Worm (Caenorhabditis elegans) whole organism, L2 larva: ENCODE measurements around the gene C07D10.6.

ENCODE experiments used
- ama-1 ChIP-seq: fragments of 150-350 bp; optimal IDR thresholded peaks from 2 replicates; lab custom pipeline; 2018; ENCODE audit warnings: inconsistent platforms
- ceh-82 ChIP-seq: fragments of 150-350 bp; optimal IDR thresholded peaks from 2 replicates; lab custom pipeline; 2014; ENCODE audit warnings: missing biosample characterization, missing genetic modification characterization
- lin-13 ChIP-seq: fragments of 150-350 bp; optimal IDR thresholded peaks from 2 replicates; lab custom pipeline; 2014; ENCODE audit warnings: missing biosample characterization, missing genetic modification reagents, missing genetic modification characterization
- nhr-12 ChIP-seq: fragments of 150-350 bp; optimal IDR thresholded peaks from 2 replicates; lab custom pipeline; 2014; ENCODE audit warnings: missing biosample characterization, missing genetic modification characterization
- nhr-77 ChIP-seq: fragments of 150-350 bp; optimal IDR thresholded peaks from 2 replicates; lab custom pipeline; 2014; ENCODE audit warnings: missing biosample characterization, missing genetic modification characterization
- skn-1 ChIP-seq: sonication (generic microtip); optimal IDR thresholded peaks from 2 replicates; lab custom pipeline; 2017; ENCODE audit warnings: missing biosample characterization, missing genetic modification characterization
- unc-39 ChIP-seq: fragments of 150-350 bp; optimal IDR thresholded peaks from 2 replicates; lab custom pipeline; 2014; ENCODE audit warnings: missing biosample characterization, missing genetic modification characterization
- ztf-11 ChIP-seq: sonication (generic microtip); optimal IDR thresholded peaks from 2 replicates; lab custom pipeline; 2017; ENCODE audit warnings: missing biosample characterization, missing genetic modification characterization
- ztf-4 ChIP-seq: fragments of 150-350 bp; optimal IDR thresholded peaks from 2 replicates; lab custom pipeline; 2014; ENCODE audit warnings: missing biosample characterization, missing genetic modification characterization

DNA sequence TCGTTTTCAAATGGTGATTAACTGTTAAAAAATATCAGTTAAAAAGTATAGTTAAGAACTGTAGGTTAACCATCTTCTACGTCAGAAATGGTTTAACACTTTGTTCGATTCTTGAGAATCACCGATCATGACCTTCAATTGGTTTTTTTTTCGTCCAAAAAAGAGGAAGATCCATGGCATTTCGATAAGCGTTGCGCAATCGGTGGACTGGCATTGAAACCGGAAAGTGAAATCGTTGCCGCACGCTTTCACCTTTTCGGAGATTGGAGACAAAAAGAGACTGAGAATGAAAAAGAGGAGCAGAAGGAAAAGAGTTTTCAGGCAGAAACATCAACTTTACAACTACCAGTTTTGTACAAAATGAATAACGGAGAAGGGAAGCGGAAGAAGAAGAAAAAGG is 26.1 kb downstream of the C07D10.6 start:
- no peak for TF ChIP-seq ceh-82
- no peak for TF ChIP-seq ama-1 (lab: Kevin White, UChicago)
- no peak for TF ChIP-seq ztf-4
- no peak for TF ChIP-seq ztf-11 (tag; lab: Kevin White, UChicago)
- TF ChIP-seq skn-1, result no peak
- TF ChIP-seq nhr-77 (tag; lab: Kevin White, UChicago), result no peak
- no peak for TF ChIP-seq lin-13 (GFP tag; lab: Kevin White, UChicago)
- no peak for TF ChIP-seq nhr-12 (tag; lab: Kevin White, UChicago)
- TF ChIP-seq unc-39 (tag; lab: Kevin White, UChicago), result no peak
